Fruit fly (Drosophila melanogaster) whole organism, embryonic: Measurements from ENCODE around the gene CG13309.

ENCODE experiments used
- B-H2 ChIP-seq: fragments of 200-800 bp; sonication (Bioruptor generic); optimal IDR thresholded peaks from 2 replicates; lab custom pipeline; 2018; ENCODE audit warnings: missing biosample characterization, mild to moderate bottlenecking, missing genetic modification characterization
- CG11398 ChIP-seq: fragments of 200-800 bp; sonication (Bioruptor generic); optimal IDR thresholded peaks from 2 replicates; lab custom pipeline; 2016; ENCODE audit warnings: missing biosample characterization, missing genetic modification characterization
- CG12391 ChIP-seq: fragments of 200-800 bp; sonication (Bioruptor generic); optimal IDR thresholded peaks from 3 replicates; lab custom pipeline; 2018; ENCODE audit warnings: missing biosample characterization, mild to moderate bottlenecking, missing genetic modification characterization, moderate library complexity
- CG12659 ChIP-seq: fragments of 200-800 bp; sonication (Bioruptor generic); optimal IDR thresholded peaks from 3 replicates; lab custom pipeline; 2017; ENCODE audit warnings: mild to moderate bottlenecking, missing biosample characterization, missing genetic modification reagents, missing genetic modification characterization
- CG15011 ChIP-seq: fragments of 200-800 bp; sonication (Bioruptor generic); optimal IDR thresholded peaks from 3 replicates; lab custom pipeline; 2018; ENCODE audit warnings: missing biosample characterization, mild to moderate bottlenecking, missing genetic modification characterization
- CG15601 ChIP-seq: fragments of 200-800 bp; sonication (Bioruptor generic); optimal IDR thresholded peaks from 3 replicates; lab custom pipeline; 2019; ENCODE audit warnings: missing biosample characterization, mild to moderate bottlenecking, missing genetic modification characterization, moderate library complexity
- CG16863 ChIP-seq: fragments of 200-800 bp; sonication (Bioruptor generic); optimal IDR thresholded peaks from 3 replicates; lab custom pipeline; 2016; ENCODE audit warnings: missing biosample characterization, missing genetic modification characterization
- CG17359 ChIP-seq: fragments of 200-800 bp; sonication (Bioruptor generic); optimal IDR thresholded peaks from 3 replicates; lab custom pipeline; 2018; ENCODE audit warnings: missing biosample characterization, mild to moderate bottlenecking, missing genetic modification characterization, moderate library complexity
- CG17385 ChIP-seq: fragments of 200-800 bp; sonication (Bioruptor generic); optimal IDR thresholded peaks from 3 replicates; lab custom pipeline; 2018; ENCODE audit warnings: missing biosample characterization, mild to moderate bottlenecking, missing genetic modification characterization
- CG18476 ChIP-seq: fragments of 200-800 bp; sonication (Bioruptor generic); optimal IDR thresholded peaks from 2 replicates; lab custom pipeline; 2016; ENCODE audit warnings: missing biosample characterization, mild to moderate bottlenecking, missing genetic modification characterization
- CG2129 ChIP-seq: fragments of 200-800 bp; sonication (Bioruptor generic); IDR thresholded peaks from 2 replicates; pipeline ENCODE4 v1.3.6; 2022; ENCODE audit warnings: missing biosample characterization, missing genetic modification characterization; ENCODE audit not compliant: partially characterized antibody
- CG2199 ChIP-seq: fragments of 200-800 bp; sonication (Bioruptor generic); IDR thresholded peaks from 3 replicates; pipeline ENCODE4 v1.3.6; 2022; ENCODE audit warnings: missing biosample characterization, missing genetic modification characterization
- CG30020 ChIP-seq: fragments of 200-800 bp; optimal IDR thresholded peaks from 2 replicates; lab custom pipeline; 2019; ENCODE audit warnings: missing biosample characterization, mild to moderate bottlenecking, missing genetic modification characterization, moderate library complexity
- CG3065 ChIP-seq: fragments of 200-800 bp; sonication (Bioruptor generic); optimal IDR thresholded peaks from 2 replicates; lab custom pipeline; 2016; ENCODE audit warnings: missing biosample characterization, missing genetic modification characterization
- CG31388 ChIP-seq: fragments of 200-800 bp; sonication (Bioruptor generic); optimal IDR thresholded peaks from 2 replicates; lab custom pipeline; 2016; ENCODE audit warnings: missing biosample characterization, missing genetic modification characterization
- CG43689 ChIP-seq: fragments of 200-800 bp; sonication (Bioruptor generic); IDR thresholded peaks from 2 replicates; pipeline ENCODE4 v1.3.6; 2022; ENCODE audit warnings: missing biosample characterization, missing genetic modification characterization
- CG6254 ChIP-seq: fragments of 200-800 bp; sonication (Bioruptor generic); optimal IDR thresholded peaks from 3 replicates; lab custom pipeline; 2017; ENCODE audit warnings: mild to moderate bottlenecking, missing biosample characterization, missing genetic modification reagents, missing genetic modification characterization
- CG7372 ChIP-seq: fragments of 200-800 bp; sonication (Bioruptor generic); IDR thresholded peaks from 2 replicates; pipeline ENCODE4 v1.3.6; 2022; ENCODE audit warnings: missing biosample characterization, missing genetic modification characterization
- CG8765 ChIP-seq: fragments of 200-800 bp; sonication (Bioruptor generic); IDR thresholded peaks from 2 replicates; pipeline ENCODE4 v1.3.6; 2022; ENCODE audit warnings: missing biosample characterization, missing genetic modification characterization
- CG9215 ChIP-seq: fragments of 200-800 bp; sonication (Bioruptor generic); IDR thresholded peaks from 2 replicates; pipeline ENCODE4 v1.3.6; 2022; ENCODE audit warnings: missing biosample characterization, missing genetic modification characterization
- CG9609 ChIP-seq: fragments of 200-800 bp; sonication (Bioruptor generic); optimal IDR thresholded peaks from 3 replicates; lab custom pipeline; 2016; ENCODE audit warnings: missing biosample characterization, missing genetic modification characterization
- Deaf1 ChIP-seq: fragments of 200-800 bp; optimal IDR thresholded peaks from 3 replicates; lab custom pipeline; 2019; ENCODE audit warnings: missing biosample characterization, mild to moderate bottlenecking, missing genetic modification characterization, moderate library complexity
- Dek ChIP-seq: fragments of 200-800 bp; sonication (Bioruptor generic); optimal IDR thresholded peaks from 3 replicates; lab custom pipeline; 2019; ENCODE audit warnings: missing biosample characterization, mild to moderate bottlenecking, missing genetic modification characterization, moderate library complexity
- Dip2 ChIP-seq: fragments of 200-800 bp; sonication (Bioruptor generic); IDR thresholded peaks from 2 replicates; pipeline ENCODE4 v1.3.6; 2022; ENCODE audit warnings: missing biosample characterization, missing genetic modification characterization
- Dref ChIP-seq: fragments of 200-800 bp; sonication (Bioruptor generic); IDR thresholded peaks from 2 replicates; pipeline ENCODE4 v1.3.6; 2022; ENCODE audit warnings: missing biosample characterization, missing genetic modification characterization
- ERR ChIP-seq: fragments of 200-800 bp; sonication (Bioruptor generic); optimal IDR thresholded peaks from 2 replicates; lab custom pipeline; 2016; ENCODE audit warnings: missing biosample characterization, missing genetic modification characterization
- H15 ChIP-seq: fragments of 200-800 bp; sonication (Bioruptor generic); IDR thresholded peaks from 3 replicates; pipeline ENCODE4 v1.3.6; 2022; ENCODE audit warnings: missing biosample characterization, missing genetic modification characterization
- Hey ChIP-seq: fragments of 200-800 bp; sonication (Bioruptor generic); optimal IDR thresholded peaks from 3 replicates; lab custom pipeline; 2018; ENCODE audit warnings: missing biosample characterization, mild to moderate bottlenecking, missing genetic modification characterization
- Hr3 ChIP-seq: fragments of 200-800 bp; sonication (Bioruptor generic); optimal IDR thresholded peaks from 3 replicates; lab custom pipeline; 2016; ENCODE audit warnings: missing biosample characterization, missing genetic modification characterization
- Hsf ChIP-seq: fragments of 200-800 bp; sonication (Bioruptor generic); optimal IDR thresholded peaks from 3 replicates; lab custom pipeline; 2016; ENCODE audit warnings: missing biosample characterization, missing genetic modification characterization
- Jarid2 ChIP-seq: fragments of 200-800 bp; sonication (Bioruptor generic); optimal IDR thresholded peaks from 3 replicates; lab custom pipeline; 2017; ENCODE audit warnings: mild to moderate bottlenecking, missing biosample characterization, missing genetic modification reagents, missing genetic modification characterization
- Lim3 ChIP-seq: fragments of 200-800 bp; sonication (Bioruptor generic); IDR thresholded peaks from 2 replicates; pipeline ENCODE4 v1.3.6; 2022; ENCODE audit warnings: missing biosample characterization, missing genetic modification characterization
- MTF-1 ChIP-seq: fragments of 200-800 bp; sonication (Bioruptor generic); optimal IDR thresholded peaks from 2 replicates; lab custom pipeline; 2018; ENCODE audit warnings: missing biosample characterization, mild to moderate bottlenecking, missing genetic modification characterization, borderline replicate concordance
- Rx ChIP-seq: fragments of 200-800 bp; sonication (Bioruptor generic); IDR thresholded peaks from 2 replicates; pipeline ENCODE4 v1.3.6; 2022; ENCODE audit warnings: missing biosample characterization, missing genetic modification characterization
- Scr ChIP-seq: fragments of 200-800 bp; sonication (Bioruptor generic); IDR thresholded peaks from 2 replicates; pipeline ENCODE4 v1.3.6; 2022; ENCODE audit warnings: missing biosample characterization, missing genetic modification characterization; ENCODE audit not compliant: partially characterized antibody
- Sox102F ChIP-seq: fragments of 200-800 bp; sonication (Bioruptor generic); optimal IDR thresholded peaks from 2 replicates; lab custom pipeline; 2018; ENCODE audit warnings: missing biosample characterization, mild to moderate bottlenecking, missing genetic modification characterization, moderate library complexity
- crol ChIP-seq: fragments of 200-800 bp; sonication (Bioruptor generic); IDR thresholded peaks from 2 replicates; pipeline ENCODE4 v1.3.6; 2022; ENCODE audit warnings: missing biosample characterization, missing genetic modification characterization
- crp ChIP-seq, 2 experiments: fragments of 200-800 bp; sonication (Bioruptor generic); optimal IDR thresholded peaks; 2 replicates in 1 of 2; 3 replicates in 1 of 2; lab custom pipeline; 2017; ENCODE audit warnings: missing biosample characterization in 2 of 2, missing genetic modification characterization in 2 of 2, mild to moderate bottlenecking in 1 of 2, moderate library complexity in 1 of 2
- gfzf ChIP-seq: fragments of 200-800 bp; sonication (Bioruptor generic); optimal IDR thresholded peaks from 2 replicates; lab custom pipeline; 2016; ENCODE audit warnings: missing biosample characterization, mild to moderate bottlenecking, missing genetic modification characterization, moderate library complexity
- gt ChIP-seq: fragments of 200-800 bp; sonication (Bioruptor generic); IDR thresholded peaks from 2 replicates; pipeline ENCODE4 v1.3.6; 2022; ENCODE audit warnings: missing biosample characterization, missing genetic modification characterization
- her ChIP-seq: fragments of 200-800 bp; sonication (Bioruptor generic); optimal IDR thresholded peaks from 2 replicates; lab custom pipeline; 2016; ENCODE audit warnings: missing biosample characterization, missing genetic modification characterization
- knrl ChIP-seq: fragments of 200-800 bp; sonication (Bioruptor generic); IDR thresholded peaks from 3 replicates; pipeline ENCODE4 v1.3.6; 2022; ENCODE audit warnings: missing biosample characterization, missing genetic modification characterization; ENCODE audit not compliant: partially characterized antibody
- maf-S ChIP-seq: fragments of 200-800 bp; sonication (Bioruptor generic); optimal IDR thresholded peaks from 2 replicates; lab custom pipeline; 2016; ENCODE audit warnings: missing biosample characterization, missing genetic modification characterization
- pfk ChIP-seq: fragments of 200-800 bp; sonication (Bioruptor generic); optimal IDR thresholded peaks from 2 replicates; lab custom pipeline; 2018; ENCODE audit warnings: missing biosample characterization, mild to moderate bottlenecking, missing genetic modification characterization, moderate library complexity
- ro ChIP-seq: fragments of 200-800 bp; sonication (Bioruptor generic); IDR thresholded peaks from 2 replicates; pipeline ENCODE4 v1.3.6; 2022; ENCODE audit warnings: missing biosample characterization, missing genetic modification characterization
- slbo ChIP-seq: fragments of 200-800 bp; sonication (Bioruptor generic); IDR thresholded peaks from 2 replicates; pipeline ENCODE4 v1.3.6; 2022; ENCODE audit warnings: missing biosample characterization, missing genetic modification characterization
- tap ChIP-seq: fragments of 200-800 bp; optimal IDR thresholded peaks from 3 replicates; lab custom pipeline; 2019; ENCODE audit warnings: missing biosample characterization, mild to moderate bottlenecking, missing genetic modification characterization, moderate library complexity
- tgo ChIP-seq: fragments of 200-800 bp; sonication (Bioruptor generic); IDR thresholded peaks from 3 replicates; pipeline ENCODE4 v1.3.6; 2022; ENCODE audit warnings: missing biosample characterization, missing genetic modification characterization
- unc-4 ChIP-seq: fragments of 200-800 bp; sonication (Bioruptor generic); IDR thresholded peaks from 2 replicates; pipeline ENCODE4 v1.3.6; 2022; ENCODE audit warnings: missing biosample characterization, missing genetic modification characterization; ENCODE audit not compliant: partially characterized antibody
- wek ChIP-seq: fragments of 200-800 bp; sonication (Bioruptor generic); optimal IDR thresholded peaks from 3 replicates; lab custom pipeline; 2018; ENCODE audit warnings: missing biosample characterization, mild to moderate bottlenecking, missing genetic modification characterization, moderate library complexity

CG13309 gene

dm6 chr3L:8823730-8824374, 13.7 kb downstream of the CG13309 start (continued):
- peak; percentile 41 for TF ChIP-seq Hsf (GFP tag; lab: Kevin White, UChicago)
- no peak for TF ChIP-seq Dek (tag; lab: Kevin White, UChicago)
- peak; percentile 0 for TF ChIP-seq CG18476 (GFP tag; lab: Kevin White, UChicago)
- no peak for TF ChIP-seq B-H2 (GFP tag; lab: Kevin White, UChicago)
- TF ChIP-seq Deaf1 (tag; lab: Kevin White, UChicago): no peak
- no peak for TF ChIP-seq Lim3 (GFP tag; lab: Robert Waterston, UW)
- peak; percentile 73 for TF ChIP-seq slbo (GFP tag; lab: Robert Waterston, UW)
- TF ChIP-seq wek (GFP tag; lab: Kevin White, UChicago): no peak
- TF ChIP-seq ERR (GFP tag; lab: Kevin White, UChicago): peak; percentile 9
- TF ChIP-seq Jarid2 (GFP tag; lab: Kevin White, UChicago): no peak
- TF ChIP-seq CG2199 (GFP tag; lab: Robert Waterston, UW): no peak
- no peak for TF ChIP-seq her
- no peak for TF ChIP-seq CG30020 (tag; lab: Kevin White, UChicago)
- TF ChIP-seq Dref (GFP tag; lab: Robert Waterston, UW): no peak
- TF ChIP-seq H15 (GFP tag; lab: Robert Waterston, UW): peak; percentile 35; the same call in 1 of the 3 replicates
- peak; percentile 41 for TF ChIP-seq CG17385 (GFP tag; lab: Kevin White, UChicago)
- no peak for TF ChIP-seq CG11398 (GFP tag; lab: Kevin White, UChicago)
- TF ChIP-seq gfzf (GFP tag; lab: Kevin White, UChicago): no peak
- no peak for TF ChIP-seq maf-S (GFP tag; lab: Kevin White, UChicago)
- no peak for TF ChIP-seq Hey
- TF ChIP-seq ro (GFP tag; lab: Robert Waterston, UW): peak; percentile 35; the same call in 1 of the 2 replicates
- TF ChIP-seq CG9215 (GFP tag; lab: Robert Waterston, UW): 0 out of 2 replicates have a peak, but pooled peaks have one; percentile 31
- no peak for TF ChIP-seq CG43689 (GFP tag; lab: Robert Waterston, UW)
- no peak for TF ChIP-seq gt (GFP tag; lab: Robert Waterston, UW)
- TF ChIP-seq Scr (GFP tag; lab: Robert Waterston, UW): no peak
- TF ChIP-seq crol (GFP tag; lab: Robert Waterston, UW): peak; percentile 82
- TF ChIP-seq CG16863 (GFP tag; lab: Kevin White, UChicago): no peak
- TF ChIP-seq knrl (GFP tag; lab: Robert Waterston, UW): 0 out of 3 replicates have a peak, but pooled peaks have one; percentile 15
- peak; percentile 38 for TF ChIP-seq CG12659
- no peak for TF ChIP-seq CG2129
- TF ChIP-seq CG7372 (GFP tag; lab: Robert Waterston, UW): no peak
- peak; percentile 44 for TF ChIP-seq Hr3 (GFP tag; lab: Kevin White, UChicago)
- no peak for TF ChIP-seq Rx (GFP tag; lab: Robert Waterston, UW)
- TF ChIP-seq Sox102F (GFP tag; lab: Kevin White, UChicago): peak; percentile 56
- TF ChIP-seq MTF-1 (GFP tag; lab: Kevin White, UChicago): no peak
- no peak for TF ChIP-seq CG6254
- no peak for TF ChIP-seq pfk (GFP tag; lab: Kevin White, UChicago)
- no peak for TF ChIP-seq CG31388 (GFP tag; lab: Kevin White, UChicago)
- TF ChIP-seq tap: peak; percentile 3
- no peak for TF ChIP-seq Dip2 (GFP tag; lab: Robert Waterston, UW)
- TF ChIP-seq crp (GFP tag; optimal IDR thresholded peaks at IDR 0.05; lab: Kevin White, UChicago): no peak
- no peak for TF ChIP-seq CG3065 (GFP tag; lab: Kevin White, UChicago)
- no peak for TF ChIP-seq CG9609 (GFP tag; lab: Kevin White, UChicago)
- peak; percentile 57 for TF ChIP-seq CG12391 (tag; lab: Kevin White, UChicago)
- TF ChIP-seq CG15011: no peak
- TF ChIP-seq unc-4 (GFP tag; lab: Robert Waterston, UW): no peak
- peak; percentile 53 for TF ChIP-seq tgo
- TF ChIP-seq CG8765 (GFP tag; lab: Robert Waterston, UW): peak; percentile 24; the same call in 1 of the 2 replicates
- TF ChIP-seq CG17359 (tag; lab: Kevin White, UChicago): peak; percentile 54
- TF ChIP-seq CG15601 (tag; lab: Kevin White, UChicago): peak; percentile 37
